Worm (Caenorhabditis elegans) whole organism, mixed stage, embryonic: Measurements from ENCODE around the gene Y73B6A.3.

Source experiments
- ceh-39 ChIP-seq: fragments of 150-350 bp; optimal IDR thresholded peaks from 2 replicates; lab custom pipeline; 2014; ENCODE audit warnings: missing biosample characterization, missing genetic modification characterization
- ces-1 ChIP-seq: fragments of 150-350 bp; optimal IDR thresholded peaks from 2 replicates; lab custom pipeline; 2014; ENCODE audit warnings: missing biosample characterization, missing genetic modification reagents, missing genetic modification characterization
- elt-1 ChIP-seq: sonication (generic microtip); optimal IDR thresholded peaks from 2 replicates; lab custom pipeline; 2017; ENCODE audit warnings: missing genetic modification characterization, mild to moderate bottlenecking, missing compliant biosample characterization, antibody characterized with exemption, moderate library complexity, borderline replicate concordance; ENCODE audit not compliant: insufficient read depth
- elt-3 ChIP-seq: fragments of 150-350 bp; optimal IDR thresholded peaks from 2 replicates; lab custom pipeline; 2014; ENCODE audit warnings: missing biosample characterization, missing genetic modification characterization
- hlh-1 ChIP-seq: fragments of 150-350 bp; optimal IDR thresholded peaks from 2 replicates; lab custom pipeline; 2014; ENCODE audit warnings: missing biosample characterization, missing genetic modification reagents, missing genetic modification characterization
- lin-13 ChIP-seq: fragments of 150-350 bp; optimal IDR thresholded peaks from 2 replicates; lab custom pipeline; 2014; ENCODE audit warnings: missing biosample characterization, missing genetic modification characterization
- mep-1 ChIP-seq: fragments of 150-350 bp; optimal IDR thresholded peaks from 2 replicates; lab custom pipeline; 2017; ENCODE audit warnings: missing biosample characterization, missing genetic modification reagents, missing genetic modification characterization, inconsistent platforms
- nhr-237 ChIP-seq: fragments of 150-350 bp; optimal IDR thresholded peaks from 2 replicates; lab custom pipeline; 2014; ENCODE audit warnings: missing biosample characterization, missing genetic modification characterization
- nhr-28 ChIP-seq: fragments of 150-350 bp; optimal IDR thresholded peaks from 2 replicates; lab custom pipeline; 2014; ENCODE audit warnings: missing biosample characterization, missing genetic modification characterization
- nhr-76 ChIP-seq: sonication (generic microtip); optimal IDR thresholded peaks from 2 replicates; lab custom pipeline; 2017; ENCODE audit warnings: missing biosample characterization, missing genetic modification characterization
- pha-4 ChIP-seq: fragments of 150-350 bp; optimal IDR thresholded peaks from 2 replicates; lab custom pipeline; 2018; ENCODE audit warnings: missing biosample characterization, missing genetic modification reagents, missing genetic modification characterization
- snpc-4 ChIP-seq: fragments of 150-350 bp; optimal IDR thresholded peaks from 2 replicates; lab custom pipeline; 2014; ENCODE audit warnings: missing biosample characterization, missing genetic modification characterization
- unc-62 ChIP-seq: fragments of 150-350 bp; optimal IDR thresholded peaks from 2 replicates; lab custom pipeline; 2014; ENCODE audit warnings: missing biosample characterization, missing genetic modification reagents, missing genetic modification characterization
- ztf-11 ChIP-seq: fragments of 150-350 bp; optimal IDR thresholded peaks from 2 replicates; lab custom pipeline; 2014; ENCODE audit warnings: missing biosample characterization, missing genetic modification characterization

DNA sequence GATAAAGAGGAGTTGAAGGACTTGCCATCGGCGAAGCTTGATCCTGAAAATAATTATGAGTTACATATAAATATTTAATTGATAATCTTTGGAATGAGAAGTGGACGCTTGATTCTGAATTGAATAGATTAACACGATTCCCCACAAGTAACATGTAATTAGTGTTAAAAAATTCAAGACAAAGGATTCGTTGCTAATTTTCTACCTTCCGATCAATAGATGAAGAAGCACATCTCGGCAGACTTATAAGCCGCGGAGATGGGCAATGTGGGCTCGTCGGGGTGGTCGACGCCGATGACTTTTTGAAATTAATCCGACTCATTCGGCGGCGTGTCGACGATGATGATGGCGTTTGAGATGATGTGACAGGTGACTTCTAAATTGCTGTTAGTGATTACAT lies 7.0 kb upstream of the Y73B6A.3 start:
- TF ChIP-seq elt-1 (tag; lab: Kevin White, UChicago) = no peak
- no peak for TF ChIP-seq snpc-4 (tag; lab: Kevin White, UChicago)
- TF ChIP-seq hlh-1 (tag; lab: Kevin White, UChicago) = no peak
- no peak for TF ChIP-seq ztf-11 (tag; lab: Kevin White, UChicago)
- TF ChIP-seq nhr-28 (tag; lab: Kevin White, UChicago) = no peak
- TF ChIP-seq nhr-76 (tag; lab: Kevin White, UChicago) = no peak
- TF ChIP-seq mep-1 (tag; lab: Kevin White, UChicago) = no peak
- TF ChIP-seq nhr-237 (tag; lab: Kevin White, UChicago) = no peak
- no peak for TF ChIP-seq elt-3 (tag; lab: Kevin White, UChicago)
- no peak for TF ChIP-seq unc-62 (GFP tag; lab: Kevin White, UChicago)
- no peak for TF ChIP-seq ceh-39 (tag; lab: Kevin White, UChicago)
- no peak for TF ChIP-seq ces-1 (GFP tag; lab: Kevin White, UChicago)
- no peak for TF ChIP-seq pha-4 (tag; lab: Kevin White, UChicago)
- no peak for TF ChIP-seq lin-13 (tag; lab: Kevin White, UChicago)
